Fruit fly (Drosophila melanogaster) whole organism, embryonic: ENCODE data around the gene CG14020.

ENCODE experiments used
- Abd-B ChIP-seq: fragments of 200-800 bp; sonication (Bioruptor generic); optimal IDR thresholded peaks from 2 replicates; lab custom pipeline; 2018; ENCODE audit warnings: missing biosample characterization, mild to moderate bottlenecking, missing genetic modification characterization, moderate library complexity
- CG1024 ChIP-seq: fragments of 200-800 bp; sonication (Bioruptor generic); IDR thresholded peaks from 2 replicates; pipeline ENCODE4 v1.3.6; 2022; ENCODE audit warnings: missing biosample characterization, missing genetic modification characterization
- CG13775 ChIP-seq: fragments of 200-800 bp; sonication (Bioruptor generic); optimal IDR thresholded peaks from 3 replicates; lab custom pipeline; 2017; ENCODE audit warnings: missing biosample characterization, mild to moderate bottlenecking, missing genetic modification characterization
- CG1602 ChIP-seq: fragments of 200-800 bp; sonication (Bioruptor generic); optimal IDR thresholded peaks from 3 replicates; lab custom pipeline; 2016; ENCODE audit warnings: missing biosample characterization, missing genetic modification characterization
- CG17186 ChIP-seq: fragments of 200-800 bp; sonication (Bioruptor generic); optimal IDR thresholded peaks from 3 replicates; lab custom pipeline; 2017; ENCODE audit warnings: missing biosample characterization, missing genetic modification reagents, missing genetic modification characterization
- CG2116 ChIP-seq: fragments of 200-800 bp; sonication (Bioruptor generic); optimal IDR thresholded peaks from 3 replicates; lab custom pipeline; 2018; ENCODE audit warnings: missing biosample characterization, mild to moderate bottlenecking, missing genetic modification characterization
- CG2129 ChIP-seq: fragments of 200-800 bp; sonication (Bioruptor generic); IDR thresholded peaks from 2 replicates; pipeline ENCODE4 v1.3.6; 2022; ENCODE audit warnings: missing biosample characterization, missing genetic modification characterization; ENCODE audit not compliant: partially characterized antibody
- CG2712 ChIP-seq: fragments of 200-800 bp; optimal IDR thresholded peaks from 3 replicates; lab custom pipeline; 2019; ENCODE audit warnings: missing biosample characterization, mild to moderate bottlenecking, missing genetic modification characterization, moderate library complexity
- CG32532 ChIP-seq: fragments of 200-800 bp; sonication (Bioruptor generic); IDR thresholded peaks from 2 replicates; pipeline ENCODE4 v1.3.6; 2022; ENCODE audit warnings: missing biosample characterization, missing genetic modification characterization
- CG4282 ChIP-seq: fragments of 200-800 bp; sonication (Bioruptor generic); optimal IDR thresholded peaks from 2 replicates; lab custom pipeline; 2016; ENCODE audit warnings: missing biosample characterization, missing genetic modification characterization
- CG6175 ChIP-seq: fragments of 200-800 bp; sonication (Bioruptor generic); IDR thresholded peaks from 3 replicates; pipeline ENCODE4 v1.3.6; 2022; ENCODE audit warnings: missing biosample characterization, missing genetic modification characterization
- CG6791 ChIP-seq: fragments of 200-800 bp; sonication (Bioruptor generic); IDR thresholded peaks from 3 replicates; pipeline ENCODE4 v1.3.6; 2022; ENCODE audit warnings: missing biosample characterization, missing genetic modification characterization; ENCODE audit not compliant: partially characterized antibody
- CG7963 ChIP-seq: fragments of 200-800 bp; sonication (Bioruptor generic); IDR thresholded peaks from 3 replicates; pipeline ENCODE4 v1.3.6; 2022; ENCODE audit warnings: missing biosample characterization, missing genetic modification characterization; ENCODE audit not compliant: partially characterized antibody
- Doc2 ChIP-seq: fragments of 200-800 bp; sonication (Bioruptor generic); IDR thresholded peaks from 2 replicates; pipeline ENCODE4 v1.3.6; 2022; ENCODE audit warnings: missing biosample characterization, missing genetic modification characterization
- Dp ChIP-seq: fragments of 200-800 bp; sonication (Bioruptor generic); optimal IDR thresholded peaks from 2 replicates; lab custom pipeline; 2018; ENCODE audit warnings: missing biosample characterization, mild to moderate bottlenecking, missing genetic modification characterization, moderate library complexity
- Fer1 ChIP-seq: fragments of 200-800 bp; sonication (Bioruptor generic); optimal IDR thresholded peaks from 2 replicates; lab custom pipeline; 2017; ENCODE audit warnings: missing biosample characterization, mild to moderate bottlenecking, missing genetic modification characterization
- HLH4C ChIP-seq: fragments of 200-800 bp; sonication (Bioruptor generic); IDR thresholded peaks from 3 replicates; pipeline ENCODE4 v1.3.6; 2022; ENCODE audit warnings: missing biosample characterization, missing genetic modification characterization; ENCODE audit not compliant: partially characterized antibody
- Hmx ChIP-seq: fragments of 200-800 bp; sonication (Bioruptor generic); optimal IDR thresholded peaks from 2 replicates; lab custom pipeline; 2016; ENCODE audit warnings: missing biosample characterization, missing genetic modification characterization
- Hsf ChIP-seq: fragments of 200-800 bp; sonication (Bioruptor generic); optimal IDR thresholded peaks from 3 replicates; lab custom pipeline; 2016; ENCODE audit warnings: missing biosample characterization, missing genetic modification characterization
- MTF-1 ChIP-seq: fragments of 200-800 bp; sonication (Bioruptor generic); optimal IDR thresholded peaks from 2 replicates; lab custom pipeline; 2018; ENCODE audit warnings: missing biosample characterization, mild to moderate bottlenecking, missing genetic modification characterization, borderline replicate concordance
- Myb ChIP-seq: fragments of 200-800 bp; sonication (Bioruptor generic); optimal IDR thresholded peaks from 2 replicates; lab custom pipeline; 2016; ENCODE audit warnings: missing biosample characterization, missing genetic modification characterization
- Opbp ChIP-seq: fragments of 200-800 bp; sonication (Bioruptor generic); IDR thresholded peaks from 3 replicates; pipeline ENCODE4 v1.3.6; 2022; ENCODE audit warnings: missing biosample characterization, missing genetic modification characterization; ENCODE audit not compliant: partially characterized antibody
- Pdp1 ChIP-seq, 2 experiments: fragments of 200-800 bp; sonication (Bioruptor generic); optimal IDR thresholded peaks; 3 replicates each; lab custom pipeline; 2016; ENCODE audit warnings: missing biosample characterization in 2 of 2, missing genetic modification characterization in 2 of 2, mild to moderate bottlenecking in 1 of 2, moderate library complexity in 1 of 2
- Ptx1 ChIP-seq: fragments of 200-800 bp; sonication (Bioruptor generic); IDR thresholded peaks from 2 replicates; pipeline ENCODE4 v1.3.6; 2022; ENCODE audit warnings: missing biosample characterization, missing genetic modification characterization
- Sry-δ ChIP-seq: fragments of 200-800 bp; sonication (Bioruptor generic); optimal IDR thresholded peaks from 2 replicates; lab custom pipeline; 2016; ENCODE audit warnings: missing biosample characterization, missing genetic modification characterization
- YL-1 ChIP-seq: fragments of 200-800 bp; sonication (Bioruptor generic); optimal IDR thresholded peaks from 3 replicates; lab custom pipeline; 2017; ENCODE audit warnings: missing biosample characterization, mild to moderate bottlenecking, missing genetic modification characterization
- ab ChIP-seq: fragments of 200-800 bp; sonication (Bioruptor generic); optimal IDR thresholded peaks from 2 replicates; lab custom pipeline; 2016; ENCODE audit warnings: missing biosample characterization, missing genetic modification characterization
- amos ChIP-seq: fragments of 200-800 bp; sonication (Bioruptor generic); IDR thresholded peaks from 2 replicates; pipeline ENCODE4 v1.3.6; 2022; ENCODE audit warnings: missing biosample characterization, missing genetic modification characterization; ENCODE audit not compliant: partially characterized antibody
- bbx ChIP-seq: fragments of 200-800 bp; sonication (Bioruptor generic); IDR thresholded peaks from 2 replicates; pipeline ENCODE4 v1.3.6; 2022; ENCODE audit warnings: missing biosample characterization, missing genetic modification characterization; ENCODE audit not compliant: partially characterized antibody
- bcd ChIP-seq: fragments of 200-800 bp; sonication (Bioruptor generic); optimal IDR thresholded peaks from 2 replicates; lab custom pipeline; 2017; ENCODE audit warnings: missing biosample characterization, mild to moderate bottlenecking, missing genetic modification characterization
- bigmax ChIP-seq: fragments of 200-800 bp; sonication (Bioruptor generic); optimal IDR thresholded peaks from 2 replicates; lab custom pipeline; 2018; ENCODE audit warnings: missing biosample characterization, mild to moderate bottlenecking, missing genetic modification characterization
- chinmo ChIP-seq: fragments of 200-800 bp; sonication (Bioruptor generic); IDR thresholded peaks from 4 replicates; pipeline ENCODE4 v1.3.6; 2022; ENCODE audit warnings: missing biosample characterization, missing genetic modification characterization; ENCODE audit not compliant: partially characterized antibody
- crp ChIP-seq, 2 experiments: fragments of 200-800 bp; sonication (Bioruptor generic); optimal IDR thresholded peaks; 2 replicates in 1 of 2; 3 replicates in 1 of 2; lab custom pipeline; 2017; ENCODE audit warnings: missing biosample characterization in 2 of 2, missing genetic modification characterization in 2 of 2, mild to moderate bottlenecking in 1 of 2, moderate library complexity in 1 of 2
- cwo ChIP-seq: fragments of 200-800 bp; sonication (Bioruptor generic); optimal IDR thresholded peaks from 3 replicates; lab custom pipeline; 2017; ENCODE audit warnings: missing biosample characterization, missing genetic modification characterization, mild to moderate bottlenecking, moderate library complexity, missing genetic modification reagents
- disco-r ChIP-seq: fragments of 200-800 bp; sonication (Bioruptor generic); optimal IDR thresholded peaks from 2 replicates; lab custom pipeline; 2016; ENCODE audit warnings: missing biosample characterization, missing genetic modification characterization
- maf-S ChIP-seq: fragments of 200-800 bp; sonication (Bioruptor generic); optimal IDR thresholded peaks from 2 replicates; lab custom pipeline; 2016; ENCODE audit warnings: missing biosample characterization, missing genetic modification characterization
- nau ChIP-seq: fragments of 200-800 bp; sonication (Bioruptor generic); optimal IDR thresholded peaks from 3 replicates; lab custom pipeline; 2017; ENCODE audit warnings: missing biosample characterization, mild to moderate bottlenecking, missing genetic modification characterization, missing genetic modification reagents
- nmo ChIP-seq: fragments of 200-800 bp; sonication (Bioruptor generic); optimal IDR thresholded peaks from 2 replicates; lab custom pipeline; 2018; ENCODE audit warnings: missing biosample characterization, mild to moderate bottlenecking, missing genetic modification characterization, moderate library complexity
- sens ChIP-seq: fragments of 200-800 bp; sonication (Bioruptor generic); peaks from one replicate; lab custom pipeline; 2016; ENCODE audit warnings: missing biosample characterization, missing genetic modification characterization
- seq ChIP-seq: fragments of 200-800 bp; sonication (Bioruptor generic); IDR thresholded peaks from 2 replicates; pipeline ENCODE4 v1.3.6; 2022; ENCODE audit warnings: missing biosample characterization, missing genetic modification characterization
- sisA ChIP-seq: fragments of 200-800 bp; sonication (Bioruptor generic); IDR thresholded peaks from 2 replicates; pipeline ENCODE4 v1.3.6; 2022; ENCODE audit warnings: missing biosample characterization, missing genetic modification characterization
- tap ChIP-seq: fragments of 200-800 bp; optimal IDR thresholded peaks from 3 replicates; lab custom pipeline; 2019; ENCODE audit warnings: missing biosample characterization, mild to moderate bottlenecking, missing genetic modification characterization, moderate library complexity
- tna ChIP-seq: fragments of 200-800 bp; sonication (Bioruptor generic); IDR thresholded peaks from 2 replicates; pipeline ENCODE4 v1.3.6; 2022; ENCODE audit warnings: missing biosample characterization, missing genetic modification characterization; ENCODE audit not compliant: partially characterized antibody
- unc-4 ChIP-seq: fragments of 200-800 bp; sonication (Bioruptor generic); IDR thresholded peaks from 2 replicates; pipeline ENCODE4 v1.3.6; 2022; ENCODE audit warnings: missing biosample characterization, missing genetic modification characterization; ENCODE audit not compliant: partially characterized antibody
- unpg ChIP-seq: fragments of 200-800 bp; sonication (Bioruptor generic); optimal IDR thresholded peaks from 3 replicates; lab custom pipeline; 2018; ENCODE audit warnings: missing biosample characterization, mild to moderate bottlenecking, missing genetic modification characterization, moderate library complexity
- vfl ChIP-seq: fragments of 200-800 bp; sonication (Bioruptor generic); optimal IDR thresholded peaks from 2 replicates; lab custom pipeline; 2016; ENCODE audit warnings: missing biosample characterization, missing genetic modification characterization
- vnd ChIP-seq: fragments of 200-800 bp; sonication (Bioruptor generic); IDR thresholded peaks from 3 replicates; pipeline ENCODE4 v1.3.6; 2022; ENCODE audit warnings: missing biosample characterization, missing genetic modification characterization; ENCODE audit not compliant: partially characterized antibody
- z ChIP-seq: fragments of 200-800 bp; sonication (Bioruptor generic); IDR thresholded peaks from 3 replicates; pipeline ENCODE4 v1.3.6; 2022; ENCODE audit warnings: missing biosample characterization, missing genetic modification characterization

The CG14020 gene

DNA sequence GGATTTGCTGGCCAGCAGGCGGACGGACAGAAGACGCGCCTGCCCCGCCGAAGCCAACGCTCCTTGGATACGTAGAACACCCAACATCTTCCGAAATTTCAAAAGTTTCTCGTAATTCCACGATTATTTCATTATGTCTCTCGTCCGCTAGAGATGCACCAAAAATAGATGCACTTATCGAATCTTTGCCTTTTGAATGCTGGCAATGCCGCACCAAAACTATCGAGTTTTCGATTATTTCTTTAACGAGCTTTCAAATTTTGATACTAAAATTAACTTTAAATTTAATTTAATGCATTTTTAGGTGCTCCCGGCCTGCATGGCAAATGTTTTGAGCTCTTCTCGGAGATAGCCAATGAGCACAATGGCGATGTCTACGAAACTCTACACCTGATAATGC lies 14.5 kb downstream of the CG14020 start, which contains the start of gene Coq6 (continued):
- TF ChIP-seq Dp (GFP tag; lab: Kevin White, UChicago): peak; percentile 56
- TF ChIP-seq ab (GFP tag; lab: Kevin White, UChicago): no peak
- peak; percentile 68 for TF ChIP-seq unc-4 (GFP tag; lab: Robert Waterston, UW)
- TF ChIP-seq bigmax (GFP tag; lab: Kevin White, UChicago): no peak
- TF ChIP-seq vnd: peak; percentile 38; the same call in 1 of the 3 replicates
- TF ChIP-seq CG2116 (GFP tag; lab: Kevin White, UChicago): peak; percentile 25
- TF ChIP-seq tap (tag; lab: Kevin White, UChicago): no peak
- no peak for TF ChIP-seq maf-S (GFP tag; lab: Kevin White, UChicago)
- peak in 1 of 2 experiments; percentile 11 for TF ChIP-seq crp (GFP tag; optimal IDR thresholded peaks at IDR 0.05; lab: Kevin White, UChicago)
- no peak for TF ChIP-seq CG2712 (tag; lab: Kevin White, UChicago)
- peak; percentile 78 for TF ChIP-seq Sry-δ (GFP tag; lab: Kevin White, UChicago)
- TF ChIP-seq CG13775 (GFP tag; lab: Kevin White, UChicago): no peak
- peak; percentile 76 for TF ChIP-seq sens
- TF ChIP-seq CG4282 (GFP tag; lab: Kevin White, UChicago): no peak
- TF ChIP-seq seq (GFP tag; lab: Robert Waterston, UW): no peak
- TF ChIP-seq Ptx1 (GFP tag; lab: Robert Waterston, UW): 0 out of 2 replicates have a peak, but pooled peaks have one; percentile 16
- peak; percentile 53; the same call in 2 of the 3 replicates for TF ChIP-seq Opbp (GFP tag; lab: Robert Waterston, UW)
- peak; percentile 49; the same call in 1 of the 2 replicates for TF ChIP-seq amos (GFP tag; lab: Robert Waterston, UW)
- TF ChIP-seq Doc2 (GFP tag; lab: Robert Waterston, UW): no peak
- TF ChIP-seq cwo (GFP tag; lab: Kevin White, UChicago): no peak
- peak; percentile 42; the same call in 1 of the 2 replicates for TF ChIP-seq CG32532 (GFP tag; lab: Robert Waterston, UW)
- 0 out of 2 replicates have a peak, but pooled peaks have one; percentile 18 for TF ChIP-seq CG2129 (GFP tag; lab: Robert Waterston, UW)
- no peak for TF ChIP-seq disco-r (GFP tag; lab: Kevin White, UChicago)
- TF ChIP-seq CG6791: peak; percentile 75
- TF ChIP-seq Abd-B (GFP tag; lab: Kevin White, UChicago): peak; percentile 13
- TF ChIP-seq Hsf (GFP tag; lab: Kevin White, UChicago): no peak
- no peak for TF ChIP-seq bcd
- no peak for TF ChIP-seq sisA
- TF ChIP-seq CG1024 (GFP tag; lab: Robert Waterston, UW): no peak
- peak; percentile 49; the same call in 1 of the 3 replicates for TF ChIP-seq CG7963 (GFP tag; lab: Robert Waterston, UW)
- no peak for TF ChIP-seq MTF-1 (GFP tag; lab: Kevin White, UChicago)
- TF ChIP-seq tna: 0 out of 2 replicates have a peak, but pooled peaks have one; percentile 30
- peak; percentile 85 for TF ChIP-seq Myb (GFP tag; lab: Kevin White, UChicago)
- no peak for TF ChIP-seq z
- TF ChIP-seq unpg: no peak
- TF ChIP-seq vfl: no peak
- TF ChIP-seq Hmx (GFP tag; lab: Kevin White, UChicago): no peak
- TF ChIP-seq chinmo (GFP tag; lab: Robert Waterston, UW): peak; percentile 67; the same call in 1 of the 4 replicates
- TF ChIP-seq nmo (GFP tag; lab: Kevin White, UChicago): peak; percentile 14
- no peak for TF ChIP-seq nau (GFP tag; lab: Kevin White, UChicago)
- peak; percentile 19 for TF ChIP-seq YL-1
- TF ChIP-seq CG17186 (GFP tag; lab: Kevin White, UChicago): no peak
- peak in 1 of 2 experiments; percentile 58 for TF ChIP-seq Pdp1 (GFP tag; optimal IDR thresholded peaks at IDR 0.05; lab: Kevin White, UChicago)
- peak; percentile 39; the same call in 1 of the 2 replicates for TF ChIP-seq bbx (GFP tag; lab: Robert Waterston, UW)
- TF ChIP-seq CG1602 (GFP tag; lab: Kevin White, UChicago): no peak
- no peak for TF ChIP-seq CG6175 (GFP tag; lab: Robert Waterston, UW)
- TF ChIP-seq HLH4C (GFP tag; lab: Robert Waterston, UW): peak; percentile 65; the same call in 2 of the 3 replicates
- TF ChIP-seq Fer1: no peak
